Fruit fly (Drosophila melanogaster) whole organism, embryonic: ENCODE measurements around the gene ph-d.

Source experiments
- CG10654 ChIP-seq: fragments of 200-800 bp; sonication (Bioruptor generic); optimal IDR thresholded peaks from 2 replicates; lab custom pipeline; 2016; ENCODE audit warnings: missing biosample characterization, missing genetic modification characterization
- CG18619 ChIP-seq: fragments of 200-800 bp; sonication (Bioruptor generic); optimal IDR thresholded peaks from 3 replicates; lab custom pipeline; 2017; ENCODE audit warnings: missing biosample characterization, mild to moderate bottlenecking, missing genetic modification characterization
- CG18764 ChIP-seq: fragments of 200-800 bp; sonication (Bioruptor generic); optimal IDR thresholded peaks from 3 replicates; lab custom pipeline; 2016; ENCODE audit warnings: missing biosample characterization, missing genetic modification characterization
- CG4282 ChIP-seq: fragments of 200-800 bp; sonication (Bioruptor generic); optimal IDR thresholded peaks from 2 replicates; lab custom pipeline; 2016; ENCODE audit warnings: missing biosample characterization, missing genetic modification characterization
- E2f1 ChIP-seq: fragments of 200-800 bp; sonication (Bioruptor generic); IDR thresholded peaks from 2 replicates; pipeline ENCODE4 v1.3.6; 2022; ENCODE audit warnings: missing biosample characterization, missing genetic modification characterization
- Nf-YA ChIP-seq: fragments of 200-800 bp; sonication (Bioruptor generic); IDR thresholded peaks from 2 replicates; pipeline ENCODE4 v1.3.6; 2022; ENCODE audit warnings: missing biosample characterization, missing genetic modification characterization
- Sin3A ChIP-seq: fragments of >200 bp; optimal IDR thresholded peaks from 2 replicates; lab custom pipeline; 2018
- Tbp ChIP-seq: fragments of >200 bp; optimal IDR thresholded peaks from 2 replicates; lab custom pipeline; 2018; ENCODE audit warnings: missing biosample characterization, missing genetic modification characterization
- ac ChIP-seq: fragments of 200-800 bp; sonication (Bioruptor generic); optimal IDR thresholded peaks from 3 replicates; lab custom pipeline; 2017; ENCODE audit warnings: missing biosample characterization, mild to moderate bottlenecking, missing genetic modification characterization
- pita ChIP-seq: fragments of 200-800 bp; sonication (Bioruptor generic); optimal IDR thresholded peaks from 2 replicates; lab custom pipeline; 2017; ENCODE audit warnings: missing biosample characterization, mild to moderate bottlenecking, missing genetic modification characterization
- vvl ChIP-seq: fragments of 200-800 bp; sonication (Bioruptor generic); IDR thresholded peaks from 2 replicates; pipeline ENCODE4 v1.3.6; 2022; ENCODE audit warnings: missing biosample characterization, missing genetic modification characterization

DNA sequence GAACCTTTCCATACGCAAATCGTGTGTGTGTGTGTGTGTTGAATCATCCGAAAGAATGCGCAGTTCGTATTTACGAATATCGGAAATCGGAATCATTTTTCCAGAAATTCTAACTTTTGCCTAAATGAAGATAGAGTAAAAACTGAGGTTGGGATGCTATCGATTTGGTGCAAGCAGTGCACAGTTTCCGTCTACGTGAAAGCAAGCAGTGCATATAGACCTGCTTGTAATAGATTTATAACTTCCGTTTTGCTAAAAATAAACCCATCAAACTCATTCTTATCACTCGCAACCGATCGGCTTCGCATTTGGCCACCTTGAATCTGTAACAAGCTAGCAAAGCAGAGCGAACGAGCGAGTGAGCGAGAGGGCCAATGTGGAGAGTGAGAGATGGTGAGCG, 16.7 kb downstream of the ph-d start:
- TF ChIP-seq vvl: no peak
- no peak for TF ChIP-seq CG10654
- TF ChIP-seq CG18764: no peak
- TF ChIP-seq Sin3A (lab: Kevin White, UChicago): no peak
- no peak for TF ChIP-seq CG4282 (GFP tag; lab: Kevin White, UChicago)
- no peak for TF ChIP-seq ac (GFP tag; lab: Kevin White, UChicago)
- TF ChIP-seq pita (GFP tag; lab: Kevin White, UChicago): no peak
- no peak for TF ChIP-seq Tbp (GFP tag; lab: Kevin White, UChicago)
- TF ChIP-seq CG18619: no peak
- TF ChIP-seq E2f1: no peak
- TF ChIP-seq Nf-YA (GFP tag; lab: Robert Waterston, UW): no peak
